Worm (Caenorhabditis elegans) whole organism, young adult: ENCODE results near the gene sri-78.
"Not testable (repeated sequence)": the region's sequence is repeated elsewhere in the genome, so short reads cannot be mapped to it uniquely, and the experiment has no call there.

ENCODE experiments used
- B0261.1 ChIP-seq: sonication (generic microtip); optimal IDR thresholded peaks from 2 replicates; lab custom pipeline; 2016; ENCODE audit warnings: mild to moderate bottlenecking, missing genetic modification characterization, moderate library complexity, missing compliant biosample characterization
- C17E4.6 ChIP-seq: fragments of 200-800 bp; sonication (Bioruptor generic); IDR thresholded peaks from 2 replicates; pipeline ENCODE4 v1.3.6; 2022; ENCODE audit warnings: missing genetic modification reagents, missing genetic modification characterization, missing compliant biosample characterization
- F22D6.2 ChIP-seq: sonication (generic microtip); optimal IDR thresholded peaks from 2 replicates; lab custom pipeline; 2016; ENCODE audit warnings: mild to moderate bottlenecking, missing genetic modification characterization, missing compliant biosample characterization
- F23B12.7 ChIP-seq: sonication (generic microtip); optimal IDR thresholded peaks from 2 replicates; lab custom pipeline; 2017; ENCODE audit warnings: missing genetic modification characterization, mild to moderate bottlenecking, missing compliant biosample characterization, antibody characterized with exemption, moderate library complexity; ENCODE audit not compliant: insufficient read depth
- ama-1 ChIP-seq, 3 experiments: fragments of 150-350 bp in 1 of 3; sonication (generic microtip) in 2 of 3; optimal IDR thresholded peaks; 2 replicates each; lab custom pipeline; 2014 to 2018; ENCODE audit warnings: missing biosample characterization in 2 of 3, missing genetic modification characterization in 2 of 3, missing genetic modification reagents in 2 of 3
- atf-7 ChIP-seq: sonication (generic microtip); optimal IDR thresholded peaks from 2 replicates; lab custom pipeline; 2017; ENCODE audit warnings: mild to moderate bottlenecking, missing genetic modification characterization, missing compliant biosample characterization
- bed-1 ChIP-seq: fragments of 200-800 bp; sonication (Bioruptor generic); IDR thresholded peaks from 2 replicates; pipeline ENCODE4 v1.3.6; 2022; ENCODE audit warnings: missing genetic modification reagents, missing genetic modification characterization, missing compliant biosample characterization
- ceh-40 ChIP-seq: fragments of 200-800 bp; sonication (Bioruptor generic); IDR thresholded peaks from 2 replicates; pipeline ENCODE4 v1.3.6; 2022; ENCODE audit warnings: missing genetic modification characterization, missing compliant biosample characterization
- dox-1 ChIP-seq: fragments of 200-800 bp; sonication (Bioruptor generic); IDR thresholded peaks from 2 replicates; pipeline ENCODE4 v1.3.6; 2022; ENCODE audit warnings: missing genetic modification reagents, missing genetic modification characterization, missing compliant biosample characterization
- dpl-1 ChIP-seq: fragments of 150-350 bp; optimal IDR thresholded peaks from 2 replicates; lab custom pipeline; 2014; ENCODE audit warnings: missing biosample characterization, missing genetic modification reagents, missing genetic modification characterization
- hlh-26 ChIP-seq: fragments of 200-800 bp; sonication (Bioruptor generic); conservative IDR thresholded peaks from 2 replicates; pipeline ENCODE4 v1.3.6; 2022; ENCODE audit warnings: missing genetic modification reagents, missing genetic modification characterization, missing compliant biosample characterization
- hmg-1.2 ChIP-seq: fragments of 200-800 bp; sonication (Bioruptor generic); IDR thresholded peaks from 2 replicates; pipeline ENCODE4 v1.3.6; 2022; ENCODE audit warnings: missing genetic modification reagents, missing genetic modification characterization, missing compliant biosample characterization
- hmg-20 ChIP-seq: fragments of 200-800 bp; sonication (Bioruptor generic); IDR thresholded peaks from 2 replicates; pipeline ENCODE4 v1.3.6; 2022; ENCODE audit warnings: missing genetic modification reagents, missing genetic modification characterization, missing compliant biosample characterization
- hrde-1 ChIP-seq: sonication (generic microtip); optimal IDR thresholded peaks from 2 replicates; lab custom pipeline; 2016; ENCODE audit warnings: missing genetic modification characterization, mild to moderate bottlenecking, missing compliant biosample characterization, moderate library complexity, missing genotype, missing genetic modification reagents, borderline replicate concordance
- lag-1 ChIP-seq: fragments of 200-800 bp; sonication (Bioruptor generic); IDR thresholded peaks from 2 replicates; pipeline ENCODE4 v1.3.6; 2022; ENCODE audit warnings: missing genetic modification reagents, missing genetic modification characterization, missing compliant biosample characterization
- lin-26 ChIP-seq: fragments of 200-800 bp; sonication (Bioruptor generic); IDR thresholded peaks from 2 replicates; pipeline ENCODE4 v1.3.6; 2022; ENCODE audit warnings: missing genetic modification reagents, missing genetic modification characterization, missing compliant biosample characterization
- lin-54 ChIP-seq: fragments of 200-800 bp; sonication (Bioruptor generic); optimal IDR thresholded peaks from 2 replicates; lab custom pipeline; 2018; ENCODE audit warnings: mild to moderate bottlenecking, missing genetic modification characterization, missing compliant biosample characterization
- lsl-1 ChIP-seq: fragments of 200-800 bp; sonication (Bioruptor generic); optimal IDR thresholded peaks from 2 replicates; lab custom pipeline; 2018; ENCODE audit warnings: mild to moderate bottlenecking, missing genetic modification characterization, moderate library complexity, missing compliant biosample characterization
- madf-8 ChIP-seq: fragments of 200-800 bp; sonication (Bioruptor generic); conservative IDR thresholded peaks from 2 replicates; pipeline ENCODE4 v1.3.6; 2022; ENCODE audit warnings: missing genetic modification reagents, missing genetic modification characterization, missing compliant biosample characterization
- mel-28 ChIP-seq: sonication (generic microtip); optimal IDR thresholded peaks from 2 replicates; lab custom pipeline; 2016; ENCODE audit warnings: borderline replicate concordance, mild to moderate bottlenecking, missing genetic modification characterization, missing compliant biosample characterization
- nhr-120 ChIP-seq: fragments of 200-800 bp; sonication (Bioruptor generic); IDR thresholded peaks from 2 replicates; pipeline ENCODE4 v1.3.6; 2022; ENCODE audit warnings: missing genetic modification characterization, missing compliant biosample characterization
- nhr-27 ChIP-seq: fragments of 200-800 bp; sonication (Bioruptor generic); optimal IDR thresholded peaks from 2 replicates; lab custom pipeline; 2018; ENCODE audit warnings: mild to moderate bottlenecking, missing genetic modification characterization, moderate library complexity, missing compliant biosample characterization
- pbrm-1 ChIP-seq: fragments of 200-800 bp; sonication (Bioruptor generic); IDR thresholded peaks from 2 replicates; pipeline ENCODE4 v1.3.6; 2022; ENCODE audit warnings: missing genetic modification reagents, missing genetic modification characterization, missing compliant biosample characterization
- pha-4 ChIP-seq: fragments of 150-350 bp; sonication (generic microtip); optimal IDR thresholded peaks from 2 replicates; lab custom pipeline; 2014; ENCODE audit warnings: missing biosample characterization, missing genetic modification reagents, missing genetic modification characterization
- rcor-1 ChIP-seq: fragments of 200-800 bp; sonication (Bioruptor generic); IDR thresholded peaks from 2 replicates; pipeline ENCODE4 v1.3.6; 2022; ENCODE audit warnings: missing genetic modification reagents, missing genetic modification characterization, missing compliant biosample characterization
- rec-8 ChIP-seq, 2 experiments: sonication (generic microtip); optimal IDR thresholded peaks; 2 replicates each; lab custom pipeline; 2016; ENCODE audit warnings: mild to moderate bottlenecking in 2 of 2, missing genetic modification characterization in 2 of 2, missing genetic modification reagents in 2 of 2, missing genotype in 2 of 2, missing biosample characterization in 1 of 2, missing compliant biosample characterization in 1 of 2, moderate library complexity in 1 of 2
- repo-1 ChIP-seq: sonication (generic microtip); optimal IDR thresholded peaks from 2 replicates; lab custom pipeline; 2017; ENCODE audit warnings: mild to moderate bottlenecking, missing genetic modification characterization, missing compliant biosample characterization
- snpc-3.4 ChIP-seq: sonication (generic microtip); optimal IDR thresholded peaks from 2 replicates; lab custom pipeline; 2017; ENCODE audit warnings: missing genetic modification characterization, mild to moderate bottlenecking, missing compliant biosample characterization, antibody characterized with exemption, moderate library complexity, missing genotype, missing genetic modification reagents
- snpc-4 ChIP-seq, 5 experiments: fragments of 150-350 bp in 1 of 5; sonication (generic microtip) in 4 of 5; optimal IDR thresholded peaks; 2 replicates each; lab custom pipeline; 2014 to 2018; ENCODE audit warnings: missing genetic modification characterization in 5 of 5, missing biosample characterization in 3 of 5, antibody characterized with exemption in 2 of 5, mild to moderate bottlenecking in 2 of 5, missing compliant biosample characterization in 2 of 5, missing genotype in 2 of 5, moderate library complexity in 2 of 5, missing genetic modification reagents in 1 of 5
- somi-1 ChIP-seq: fragments of 200-800 bp; sonication (Bioruptor generic); optimal IDR thresholded peaks from 2 replicates; lab custom pipeline; 2018; ENCODE audit warnings: mild to moderate bottlenecking, missing genetic modification characterization, missing compliant biosample characterization
- tbx-9 ChIP-seq: sonication (generic microtip); optimal IDR thresholded peaks from 2 replicates; lab custom pipeline; 2016; ENCODE audit warnings: borderline replicate concordance, missing genetic modification characterization, inconsistent platforms, missing compliant biosample characterization
- unc-130 ChIP-seq: sonication (generic microtip); optimal IDR thresholded peaks from 2 replicates; lab custom pipeline; 2016; ENCODE audit warnings: missing genetic modification reagents, missing genetic modification characterization, missing compliant biosample characterization
- zfh-2 ChIP-seq: fragments of 200-800 bp; sonication (Bioruptor generic); conservative IDR thresholded peaks from 2 replicates; pipeline ENCODE4 v1.3.6; 2022; ENCODE audit warnings: missing genetic modification reagents, missing genetic modification characterization, missing compliant biosample characterization

The sri-78 gene

ce11 chrII:3184858-3185257 lies at the start of gene sri-78:
sri-78 (plus strand) TSS chrII:3185158.
- TF ChIP-seq pha-4; hmg-20 (GFP tag; lab: Robert Waterston, UW); F23B12.7 (tag; lab: Kevin White, UChicago): not testable (repeated sequence)

- TF ChIP-seq snpc-3.4 (tag; lab: Kevin White, UChicago) (no peak), somi-1 (GFP tag; lab: Kevin White, UChicago) (no peak), lin-26 (GFP tag; lab: Robert Waterston, UW) (no peak), rec-8 (tag; optimal IDR thresholded peaks at IDR 0.05; lab: Kevin White, UChicago) (no peak), tbx-9 (tag; lab: Kevin White, UChicago) (no peak), C17E4.6 (GFP tag; lab: Robert Waterston, UW) (no peak), atf-7 (tag; lab: Kevin White, UChicago) (no peak), B0261.1 (tag; lab: Kevin White, UChicago) (no peak), ama-1 (optimal IDR thresholded peaks at IDR 0.05; lab: Kevin White, UChicago) (no peak), ama-1 (GFP tag; optimal IDR thresholded peaks at IDR 0.05; lab: Kevin White, UChicago) (no peak), dpl-1 (no peak), unc-130 (GFP tag; lab: Kevin White, UChicago) (no peak), nhr-120 (GFP tag; lab: Robert Waterston, UW) (no peak), zfh-2 (GFP tag; lab: Robert Waterston, UW) (no peak), lag-1 (GFP tag; lab: Robert Waterston, UW) (no peak), lin-54 (GFP tag; lab: Kevin White, UChicago) (no peak)
Observed at ce11 chrII:3135293-3135692, 49.7 kb upstream of the sri-78 start.

- no peak for TF ChIP-seq F23B12.7 (tag; lab: Kevin White, UChicago)
- no peak for TF ChIP-seq pbrm-1 (GFP tag; lab: Robert Waterston, UW)
- no peak for TF ChIP-seq dox-1 (GFP tag; lab: Robert Waterston, UW)
- no peak for TF ChIP-seq ceh-40 (GFP tag; lab: Robert Waterston, UW)
- TF ChIP-seq lin-54 (GFP tag; lab: Kevin White, UChicago) = no peak
- TF ChIP-seq zfh-2 (GFP tag; lab: Robert Waterston, UW) = no peak
- TF ChIP-seq madf-8 (GFP tag; lab: Robert Waterston, UW) = no peak
- TF ChIP-seq lsl-1 (GFP tag; lab: Kevin White, UChicago) = no peak
- no peak for TF ChIP-seq hmg-20 (GFP tag; lab: Robert Waterston, UW)
- no peak for TF ChIP-seq mel-28
- TF ChIP-seq hmg-1.2 (GFP tag; lab: Robert Waterston, UW) = no peak
- TF ChIP-seq nhr-27 (tag; lab: Kevin White, UChicago) = no peak
- no peak for TF ChIP-seq hlh-26 (GFP tag; lab: Robert Waterston, UW)
- no peak for TF ChIP-seq snpc-4 (GFP tag; optimal IDR thresholded peaks at IDR 0.05; lab: Kevin White, UChicago)
- TF ChIP-seq snpc-4 (tag; optimal IDR thresholded peaks at IDR 0.05; lab: Kevin White, UChicago) = no peak
- no peak for TF ChIP-seq tbx-9 (tag; lab: Kevin White, UChicago)
- TF ChIP-seq hrde-1 (tag; lab: Kevin White, UChicago) = no peak
- TF ChIP-seq rcor-1 (GFP tag; lab: Robert Waterston, UW) = no peak
- no peak for TF ChIP-seq bed-1 (GFP tag; lab: Robert Waterston, UW)
Observed at ce11 chrII:3137804-3138203, 47.2 kb upstream of the sri-78 start, which contains the start of gene sri-54. sri-54 (minus strand) TSS chrII:3137904.

ce11 chrII:3142855-3143254 lies 42.1 kb upstream of the sri-78 start, which contains the start of gene sri-42:
sri-42 (minus strand) TSS chrII:3142955.
- not testable (repeated sequence) for TF ChIP-seq F22D6.2, repo-1, F23B12.7 (tag; lab: Kevin White, UChicago)
